Worm (Caenorhabditis elegans) whole organism, L4/young adult: ENCODE data around the gene Y22D7AR.3.

Source experiments
- W03F9.2 ChIP-seq: fragments of 150-350 bp; optimal IDR thresholded peaks from 2 replicates; lab custom pipeline; 2014; ENCODE audit warnings: missing biosample characterization, missing genetic modification characterization
- him-1 ChIP-seq: sonication (generic microtip); optimal IDR thresholded peaks from 2 replicates; lab custom pipeline; 2016; ENCODE audit warnings: missing genotype, missing genetic modification reagents, missing genetic modification characterization, missing compliant biosample characterization

ce11 chrIII:1705799-1706198 lies 40.1 kb upstream of the Y22D7AR.3 start, which contains the start of the genes fbxa-13 and Y22D7AR.2:
- no peak for TF ChIP-seq him-1 (tag; lab: Kevin White, UChicago)
- TF ChIP-seq W03F9.2 (tag; lab: Kevin White, UChicago): no peak
